Worm (Caenorhabditis elegans) whole organism, L2 larva: Measurements from ENCODE around the gene C33A12.19.

ENCODE experiments used
- C34F6.9 ChIP-seq: fragments of 150-350 bp; optimal IDR thresholded peaks from 2 replicates; lab custom pipeline; 2014; ENCODE audit warnings: missing biosample characterization, missing genetic modification characterization
- R02D3.7 ChIP-seq: fragments of 150-350 bp; optimal IDR thresholded peaks from 2 replicates; lab custom pipeline; 2014; ENCODE audit warnings: missing biosample characterization, missing genetic modification characterization
- ama-1 ChIP-seq: fragments of 150-350 bp; optimal IDR thresholded peaks from 2 replicates; lab custom pipeline; 2018; ENCODE audit warnings: inconsistent platforms
- elt-1 ChIP-seq: fragments of 150-350 bp; optimal IDR thresholded peaks from 2 replicates; lab custom pipeline; 2014; ENCODE audit warnings: missing biosample characterization, missing genetic modification characterization
- elt-3 ChIP-seq: sonication (generic microtip); optimal IDR thresholded peaks from 2 replicates; lab custom pipeline; 2017; ENCODE audit warnings: missing biosample characterization, missing genetic modification characterization
- lin-11 ChIP-seq: fragments of 150-350 bp; sonication (generic microtip); optimal IDR thresholded peaks from 2 replicates; lab custom pipeline; 2014; ENCODE audit warnings: missing biosample characterization, missing genetic modification characterization, inconsistent platforms, mixed read lengths
- lin-13 ChIP-seq: fragments of 150-350 bp; optimal IDR thresholded peaks from 2 replicates; lab custom pipeline; 2014; ENCODE audit warnings: missing biosample characterization, missing genetic modification reagents, missing genetic modification characterization
- mdl-1 ChIP-seq, 2 experiments: fragments of 150-350 bp in 1 of 2; sonication (generic microtip) in 1 of 2; optimal IDR thresholded peaks; 2 replicates each; lab custom pipeline; 2017; ENCODE audit warnings: missing biosample characterization in 2 of 2, missing genetic modification characterization in 2 of 2
- nhr-12 ChIP-seq: fragments of 150-350 bp; optimal IDR thresholded peaks from 2 replicates; lab custom pipeline; 2014; ENCODE audit warnings: missing biosample characterization, missing genetic modification characterization
- nhr-237 ChIP-seq: fragments of 150-350 bp; optimal IDR thresholded peaks from 2 replicates; lab custom pipeline; 2014; ENCODE audit warnings: missing biosample characterization, missing genetic modification characterization
- unc-39 ChIP-seq: fragments of 150-350 bp; optimal IDR thresholded peaks from 2 replicates; lab custom pipeline; 2014; ENCODE audit warnings: missing biosample characterization, missing genetic modification characterization
- unc-55 ChIP-seq: fragments of 150-350 bp; sonication (generic microtip); optimal IDR thresholded peaks from 3 replicates; lab custom pipeline; 2014; ENCODE audit warnings: missing biosample characterization, missing genetic modification reagents, missing genetic modification characterization

ce11 chrIV:9485040-9485439 lies 31.8 kb upstream of the C33A12.19 start, which contains the start of gene gadr-2:
- TF ChIP-seq nhr-12 (tag; lab: Kevin White, UChicago) (no peak), nhr-237 (tag; lab: Kevin White, UChicago) (no peak), elt-1 (tag; lab: Kevin White, UChicago) (no peak), R02D3.7 (no peak), lin-13 (GFP tag; lab: Kevin White, UChicago) (no peak), unc-55 (GFP tag; lab: Kevin White, UChicago) (no peak), mdl-1 (tag; optimal IDR thresholded peaks at IDR 0.05; lab: Kevin White, UChicago) (no peak), lin-11 (tag; lab: Kevin White, UChicago) (no peak), ama-1 (no peak), unc-39 (tag; lab: Kevin White, UChicago) (no peak), elt-3 (tag; lab: Kevin White, UChicago) (no peak), C34F6.9 (tag; lab: Kevin White, UChicago) (no peak)
